Worm (Caenorhabditis elegans): Measurements from ENCODE around the gene F40F12.3.
A peak's percentile ranks its signal among the peaks of the same experiment; 100 is the strongest.

The F40F12.3 gene

DNA sequence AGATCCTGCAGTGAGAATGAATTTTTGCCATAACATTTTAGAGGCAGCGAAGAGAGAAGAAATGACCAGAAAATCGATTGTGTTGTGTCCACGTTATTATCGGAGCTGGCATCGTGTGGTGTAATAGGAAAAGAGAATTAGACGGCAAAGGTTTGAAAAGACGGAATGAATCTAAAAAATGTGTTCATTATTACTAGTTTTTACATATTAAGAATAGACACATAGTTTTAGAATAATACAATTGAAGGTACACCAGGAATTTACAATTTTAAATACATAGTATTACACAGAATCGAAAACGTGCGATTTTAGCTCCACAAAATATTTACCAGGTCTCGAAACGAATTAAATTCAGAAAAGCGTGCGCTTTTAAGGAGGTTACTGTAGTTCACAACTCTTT, 29.6 kb upstream of the F40F12.3 start, which contains the start of gene K03H1.13:
K03H1.13 (minus strand) TSS at position 101 of the 400 bp plus-strand sequence.
- no peak for TF ChIP-seq pha-4 (GFP tag; IDR thresholded peaks at IDR 0.05)
- TF ChIP-seq pha-4 (tag; optimal IDR thresholded peaks at IDR 0.05), result no peak
- no peak for TF ChIP-seq unc-39 (tag; optimal IDR thresholded peaks at IDR 0.05)
- TF ChIP-seq mdt-29 (GFP tag; IDR thresholded peaks at IDR 0.05), result no peak
- TF ChIP-seq zip-11 (GFP tag; IDR thresholded peaks at IDR 0.05), result no peak
- no peak for TF ChIP-seq ztf-7 (tag; optimal IDR thresholded peaks at IDR 0.05)
- TF ChIP-seq lin-39 (tag; optimal IDR thresholded peaks at IDR 0.05), result no peak
- TF ChIP-seq tag-97 (GFP tag; IDR thresholded peaks at IDR 0.05), result no peak
- no peak for TF ChIP-seq rbr-2 (tag; optimal IDR thresholded peaks at IDR 0.05)
- TF ChIP-seq F49E8.2 (tag; optimal IDR thresholded peaks at IDR 0.05; ENCODE audit: borderline replicate concordance), result no peak
- TF ChIP-seq ceh-32 (tag; optimal IDR thresholded peaks at IDR 0.05; ENCODE audit: poor library complexity), result no peak
- TF ChIP-seq lir-3 (tag; optimal IDR thresholded peaks at IDR 0.05), result no peak
- no peak for TF ChIP-seq saeg-2 (GFP tag; IDR thresholded peaks at IDR 0.05)
- no peak for TF ChIP-seq nhr-41 (GFP tag; IDR thresholded peaks at IDR 0.05)
- TF ChIP-seq pqm-1 (tag; optimal IDR thresholded peaks at IDR 0.05), result no peak
- TF ChIP-seq dmd-8 (GFP tag; IDR thresholded peaks at IDR 0.05), result no peak
- no peak for TF ChIP-seq nhr-28 (tag; optimal IDR thresholded peaks at IDR 0.05)
- no peak for TF ChIP-seq hlh-11 (tag; optimal IDR thresholded peaks at IDR 0.05)

DNA sequence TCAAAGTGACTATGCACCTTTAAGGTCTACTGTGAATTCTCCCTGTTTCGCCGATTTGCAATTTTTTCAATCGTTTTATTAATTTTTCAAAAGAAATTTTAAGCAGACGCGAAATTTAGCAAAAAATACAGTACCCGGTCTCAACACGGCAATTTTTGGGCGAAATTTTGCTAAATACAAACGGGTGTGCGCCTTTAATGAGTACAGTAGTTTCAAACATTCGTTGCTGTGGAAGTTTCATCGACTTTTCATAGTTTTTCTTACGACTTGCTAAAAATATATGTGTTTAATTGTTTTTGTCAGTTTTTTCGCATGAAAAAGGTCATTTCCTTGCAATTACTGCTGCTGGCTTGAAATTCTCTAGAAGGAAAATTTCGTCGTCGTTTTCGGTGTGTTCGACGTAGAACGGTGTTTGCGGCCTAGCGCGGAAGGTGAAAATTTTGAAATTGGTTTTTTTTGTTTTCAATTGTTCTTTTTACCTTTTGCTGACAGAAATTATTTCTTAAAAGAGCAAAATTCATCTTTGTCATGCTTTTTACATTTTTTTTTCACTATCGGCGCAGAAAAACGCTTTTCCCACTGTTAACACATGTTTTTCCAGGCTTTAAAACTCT, 26.2 kb upstream of the F40F12.3 start, which contains the start of gene K03H1.7:
K03H1.7 (plus strand) TSS at position 600 of the 614 bp plus-strand sequence.
- TF ChIP-seq mes-2 (tag; optimal IDR thresholded peaks at IDR 0.05; ENCODE audit: poor library complexity, severe bottlenecking) (peak; percentile 23), lin-13 (GFP tag; optimal IDR thresholded peaks at IDR 0.05) (no peak), hmg-1.1 (GFP tag; IDR thresholded peaks at IDR 0.05) (no peak), lin-29 (GFP tag; IDR thresholded peaks at IDR 0.05) (no peak), Y5F2A.4 (GFP tag; optimal IDR thresholded peaks at IDR 0.05) (no peak), nhr-11 (tag; optimal IDR thresholded peaks at IDR 0.05) (no peak), nhr-77 (tag; optimal IDR thresholded peaks at IDR 0.05) (no peak), Y105C5A.15 (GFP tag; IDR thresholded peaks at IDR 0.05) (no peak), ceh-62 (tag; optimal IDR thresholded peaks at IDR 0.05) (no peak), lsy-2 (tag; optimal IDR thresholded peaks at IDR 0.05) (no peak), ceh-44 (GFP tag; IDR thresholded peaks at IDR 0.05) (no peak), aha-1 (tag) (peak; percentile 5), dpl-1 (GFP tag; optimal IDR thresholded peaks at IDR 0.05) (peak; percentile 59), mxl-3 (GFP tag; optimal IDR thresholded peaks at IDR 0.05) (no peak), daf-19 (GFP tag; conservative IDR thresholded peaks at IDR 0.05) (no peak), F44E2.7 (GFP tag; IDR thresholded peaks at IDR 0.05) (no peak), ctbp-1 (GFP tag; IDR thresholded peaks at IDR 0.05) (no peak), ceh-20 (GFP tag; IDR thresholded peaks at IDR 0.05) (no peak), php-3 (GFP tag; IDR thresholded peaks at IDR 0.05) (no peak), nhr-42 (GFP tag; IDR thresholded peaks at IDR 0.05) (no peak), T20F7.1 (GFP tag; optimal IDR thresholded peaks at IDR 0.05) (no peak), arid-1 (GFP tag; conservative IDR thresholded peaks at IDR 0.05) (no peak), tra-1 (GFP tag; IDR thresholded peaks at IDR 0.05) (no peak), sdz-12 (GFP tag; optimal IDR thresholded peaks at IDR 0.05) (no peak)
